Worm (Caenorhabditis elegans): ENCODE results near the gene pkc-3.
A peak's percentile ranks its signal among the peaks of the same experiment; 100 is the strongest.

Gene pkc-3

ce11 chrII:5418317-5418716 is 38.5 kb downstream of the pkc-3 start:
- TF ChIP-seq let-526 (GFP tag; IDR thresholded peaks at IDR 0.05): no peak
- TF ChIP-seq zim-3 (tag; optimal IDR thresholded peaks at IDR 0.05): no peak
- no peak for TF ChIP-seq unc-130 (GFP tag; optimal IDR thresholded peaks at IDR 0.05)
- TF ChIP-seq lsy-27 (tag; optimal IDR thresholded peaks at IDR 0.05; ENCODE audit: borderline replicate concordance, insufficient read depth): no peak
- no peak for TF ChIP-seq chd-7 (tag; optimal IDR thresholded peaks at IDR 0.05)
- no peak for TF ChIP-seq Y95B8A.8 (GFP tag; IDR thresholded peaks at IDR 0.05)
- no peak for TF ChIP-seq xnd-1 (tag; optimal IDR thresholded peaks at IDR 0.05)
- no peak for TF ChIP-seq nhr-27 (tag; optimal IDR thresholded peaks at IDR 0.05)
- no peak for TF ChIP-seq bed-1 (GFP tag; IDR thresholded peaks at IDR 0.05)
- TF ChIP-seq hmg-1.2 (GFP tag; IDR thresholded peaks at IDR 0.05): no peak
- no peak for TF ChIP-seq snpc-4 (GFP tag; optimal IDR thresholded peaks at IDR 0.05)
- TF ChIP-seq snpc-4 (tag; optimal IDR thresholded peaks at IDR 0.05): no peak
- TF ChIP-seq mcd-1 (GFP tag; IDR thresholded peaks at IDR 0.05): no peak

ce11 chrII:5418929-5419328 is 39.1 kb downstream of the pkc-3 start, which contains the start of gene EEED8.15:
TSS of gene EEED8.15 (plus strand) at chrII:5419229.
- TF ChIP-seq lir-1 (GFP tag; conservative IDR thresholded peaks at IDR 0.05): no peak
- TF ChIP-seq madf-6 (GFP tag; IDR thresholded peaks at IDR 0.05): no peak
- no peak for TF ChIP-seq athp-1 (tag; optimal IDR thresholded peaks at IDR 0.05)
- TF ChIP-seq mxl-1 (tag; optimal IDR thresholded peaks at IDR 0.05): no peak
- no peak for TF ChIP-seq ztf-26 (tag; optimal IDR thresholded peaks at IDR 0.05)
- TF ChIP-seq madf-10 (tag; optimal IDR thresholded peaks at IDR 0.05): no peak
- TF ChIP-seq hmg-20 (GFP tag; IDR thresholded peaks at IDR 0.05): no peak
- no peak for TF ChIP-seq attf-5 (GFP tag; optimal IDR thresholded peaks at IDR 0.05)
- no peak for TF ChIP-seq ceh-91 (GFP tag; IDR thresholded peaks at IDR 0.05)
- no peak for TF ChIP-seq hsf-1 (GFP tag; IDR thresholded peaks at IDR 0.05)
- TF ChIP-seq ccch-3 (GFP tag; optimal IDR thresholded peaks at IDR 0.05): no peak
- no peak for TF ChIP-seq Y67H2A.10 (GFP tag; conservative IDR thresholded peaks at IDR 0.05)
- no peak for TF ChIP-seq B0261.1 (tag; optimal IDR thresholded peaks at IDR 0.05)

ce11 chrII:5420947-5421614 is 41.3 kb downstream of the pkc-3 start, which contains the start of gene tofu-6:
TSS of gene tofu-6 (plus strand) at chrII:5421248.
- peak; percentile 78 for TF ChIP-seq F33H1.4 (GFP tag; IDR thresholded peaks at IDR 0.05)
- TF ChIP-seq attf-3 (GFP tag; conservative IDR thresholded peaks at IDR 0.05): 0 out of 2 replicates have a peak, but pooled peaks have one; percentile 15
- no peak for TF ChIP-seq B0035.1 (tag; optimal IDR thresholded peaks at IDR 0.05)
- peak; percentile 94 for TF ChIP-seq xnd-1 (tag; optimal IDR thresholded peaks at IDR 0.05)
- peak; percentile 95 for TF ChIP-seq efl-1 (GFP tag; optimal IDR thresholded peaks at IDR 0.05)
- TF ChIP-seq F37B4.10 (GFP tag; IDR thresholded peaks at IDR 0.05): no peak
- TF ChIP-seq dpl-1 (GFP tag; optimal IDR thresholded peaks at IDR 0.05): peak; percentile 83
- no peak for TF ChIP-seq sptf-2 (GFP tag; optimal IDR thresholded peaks at IDR 0.05)
- TF ChIP-seq tlf-1 (GFP tag; optimal IDR thresholded peaks at IDR 0.05): peak; percentile 39
- peak; percentile 55 for TF ChIP-seq lin-54 (GFP tag; optimal IDR thresholded peaks at IDR 0.05)
- peak in 1 of 3 experiments; percentile 73 for TF ChIP-seq lin-35 (GFP tag; optimal IDR thresholded peaks at IDR 0.05)
- TF ChIP-seq hsf-1 (GFP tag; IDR thresholded peaks at IDR 0.05): 0 out of 2 replicates have a peak, but pooled peaks have one; percentile 35
- TF ChIP-seq him-1 (tag; optimal IDR thresholded peaks at IDR 0.05): peak; percentile 69
- peak; percentile 98 for TF ChIP-seq madf-6 (GFP tag; IDR thresholded peaks at IDR 0.05)
- TF ChIP-seq ceh-100 (GFP tag; IDR thresholded peaks at IDR 0.05): peak; percentile 26; the same call in 1 of the 2 replicates
- TF ChIP-seq B0336.3 (GFP tag; IDR thresholded peaks at IDR 0.05): 0 out of 2 replicates have a peak, but pooled peaks have one; percentile 25
- TF ChIP-seq madf-10 (tag; optimal IDR thresholded peaks at IDR 0.05): no peak
- TF ChIP-seq lsl-1 (GFP tag; optimal IDR thresholded peaks at IDR 0.05): peak; percentile 96
- peak; percentile 99 for TF ChIP-seq madf-8 (GFP tag; conservative IDR thresholded peaks at IDR 0.05)
- TF ChIP-seq snpc-1.1 (tag; optimal IDR thresholded peaks at IDR 0.05; ENCODE audit: insufficient read depth): peak; percentile 24
- 0 out of 2 replicates have a peak, but pooled peaks have one; percentile 12 for TF ChIP-seq pbrm-1 (GFP tag; IDR thresholded peaks at IDR 0.05)
- TF ChIP-seq snpc-1.3 (tag; optimal IDR thresholded peaks at IDR 0.05; ENCODE audit: insufficient read depth): peak; percentile 36
- peak; percentile 78 for TF ChIP-seq snpc-3.4 (tag; optimal IDR thresholded peaks at IDR 0.05)
